Worm (Caenorhabditis elegans) whole organism, late embryonic: ENCODE measurements around the gene srv-30.

Experiments
- ama-1 ChIP-seq: fragments of 150-350 bp; optimal IDR thresholded peaks from 2 replicates; lab custom pipeline; 2014
- nhr-11 ChIP-seq: fragments of 150-350 bp; optimal IDR thresholded peaks from 2 replicates; lab custom pipeline; 2014; ENCODE audit warnings: missing biosample characterization, missing genetic modification characterization

ce11 chrIV:6307439-6307838 is 38.2 kb upstream of the srv-30 start, which contains the start of gene csp-2:
- TF ChIP-seq ama-1 (lab: Kevin White, UChicago) = no peak
- no peak for TF ChIP-seq nhr-11 (tag; lab: Kevin White, UChicago)
